Worm (Caenorhabditis elegans) whole organism, L2 larva: ENCODE results near the gene Y39A1A.10.

Source experiments
- C34F6.9 ChIP-seq: fragments of 150-350 bp; optimal IDR thresholded peaks from 2 replicates; lab custom pipeline; 2014; ENCODE audit warnings: missing biosample characterization, missing genetic modification characterization
- F13H6.1 ChIP-seq: sonication (generic microtip); optimal IDR thresholded peaks from 2 replicates; lab custom pipeline; 2016; ENCODE audit warnings: missing genetic modification characterization, missing compliant biosample characterization
- R02D3.7 ChIP-seq: fragments of 150-350 bp; optimal IDR thresholded peaks from 2 replicates; lab custom pipeline; 2014; ENCODE audit warnings: missing biosample characterization, missing genetic modification characterization
- Y55F3AM.14 ChIP-seq: fragments of 200-800 bp; sonication (Bioruptor generic); optimal IDR thresholded peaks from 2 replicates; lab custom pipeline; 2018; ENCODE audit warnings: mild to moderate bottlenecking, missing genetic modification characterization, missing compliant biosample characterization
- ZK546.5 ChIP-seq: sonication (generic microtip); optimal IDR thresholded peaks from 2 replicates; lab custom pipeline; 2017; ENCODE audit warnings: missing biosample characterization, missing genetic modification characterization
- alr-1 ChIP-seq: fragments of 150-350 bp; optimal IDR thresholded peaks from 2 replicates; lab custom pipeline; 2014; ENCODE audit warnings: missing biosample characterization, missing genetic modification characterization
- aly-2 ChIP-seq: fragments of 150-350 bp; optimal IDR thresholded peaks from 2 replicates; lab custom pipeline; 2014; ENCODE audit warnings: missing biosample characterization, missing genetic modification characterization
- ama-1 ChIP-seq: fragments of 150-350 bp; optimal IDR thresholded peaks from 2 replicates; lab custom pipeline; 2018; ENCODE audit warnings: inconsistent platforms
- blmp-1 ChIP-seq: sonication (generic microtip); optimal IDR thresholded peaks from 2 replicates; lab custom pipeline; 2017; ENCODE audit warnings: missing genetic modification characterization, mild to moderate bottlenecking, missing compliant biosample characterization, antibody characterized with exemption, moderate library complexity; ENCODE audit not compliant: insufficient read depth
- ceh-16 ChIP-seq: fragments of 150-350 bp; optimal IDR thresholded peaks from 2 replicates; lab custom pipeline; 2014; ENCODE audit warnings: missing biosample characterization, missing genetic modification characterization
- ceh-82 ChIP-seq: fragments of 150-350 bp; optimal IDR thresholded peaks from 2 replicates; lab custom pipeline; 2014; ENCODE audit warnings: missing biosample characterization, missing genetic modification characterization
- crh-2 ChIP-seq: sonication (generic microtip); optimal IDR thresholded peaks from 2 replicates; lab custom pipeline; 2017; ENCODE audit warnings: missing biosample characterization, missing genetic modification characterization
- egl-27 ChIP-seq: sonication (generic microtip); optimal IDR thresholded peaks from 3 replicates; lab custom pipeline; 2017; ENCODE audit warnings: missing biosample characterization, missing genetic modification reagents, missing genetic modification characterization
- elt-1 ChIP-seq: fragments of 150-350 bp; optimal IDR thresholded peaks from 2 replicates; lab custom pipeline; 2014; ENCODE audit warnings: missing biosample characterization, missing genetic modification characterization
- elt-3 ChIP-seq: sonication (generic microtip); optimal IDR thresholded peaks from 2 replicates; lab custom pipeline; 2017; ENCODE audit warnings: missing biosample characterization, missing genetic modification characterization
- fos-1 ChIP-seq: fragments of 150-350 bp; optimal IDR thresholded peaks from 2 replicates; lab custom pipeline; 2014; ENCODE audit warnings: missing biosample characterization, missing genetic modification characterization
- gmeb-1 ChIP-seq: fragments of 150-350 bp; optimal IDR thresholded peaks from 2 replicates; lab custom pipeline; 2014; ENCODE audit warnings: missing biosample characterization, missing genetic modification characterization
- lin-11 ChIP-seq: fragments of 150-350 bp; sonication (generic microtip); optimal IDR thresholded peaks from 2 replicates; lab custom pipeline; 2014; ENCODE audit warnings: missing biosample characterization, missing genetic modification characterization, inconsistent platforms, mixed read lengths
- lin-13 ChIP-seq: fragments of 150-350 bp; optimal IDR thresholded peaks from 2 replicates; lab custom pipeline; 2014; ENCODE audit warnings: missing biosample characterization, missing genetic modification reagents, missing genetic modification characterization
- lin-39 ChIP-seq: fragments of 150-350 bp; optimal IDR thresholded peaks from 2 replicates; lab custom pipeline; 2014; ENCODE audit warnings: missing biosample characterization, missing genetic modification reagents, missing genetic modification characterization
- lsy-2 ChIP-seq, 2 experiments: fragments of 150-350 bp in 1 of 2; sonication (generic microtip) in 1 of 2; optimal IDR thresholded peaks; 2 replicates each; lab custom pipeline; 2014 to 2017; ENCODE audit warnings: missing biosample characterization in 2 of 2, missing genetic modification characterization in 2 of 2
- mab-5 ChIP-seq: fragments of 150-350 bp; optimal IDR thresholded peaks from 2 replicates; lab custom pipeline; 2014; ENCODE audit warnings: missing biosample characterization, missing genetic modification characterization
- mbf-1 ChIP-seq: sonication (generic microtip); optimal IDR thresholded peaks from 2 replicates; lab custom pipeline; 2017; ENCODE audit warnings: missing biosample characterization, missing genetic modification characterization
- mdl-1 ChIP-seq, 2 experiments: fragments of 150-350 bp in 1 of 2; sonication (generic microtip) in 1 of 2; optimal IDR thresholded peaks; 2 replicates each; lab custom pipeline; 2017; ENCODE audit warnings: missing biosample characterization in 2 of 2, missing genetic modification characterization in 2 of 2
- nhr-11 ChIP-seq: fragments of 150-350 bp; optimal IDR thresholded peaks from 2 replicates; lab custom pipeline; 2014; ENCODE audit warnings: missing biosample characterization, missing genetic modification characterization
- nhr-12 ChIP-seq: fragments of 150-350 bp; optimal IDR thresholded peaks from 2 replicates; lab custom pipeline; 2014; ENCODE audit warnings: missing biosample characterization, missing genetic modification characterization
- nhr-129 ChIP-seq: fragments of 150-350 bp; optimal IDR thresholded peaks from 2 replicates; lab custom pipeline; 2014; ENCODE audit warnings: missing biosample characterization, missing genetic modification characterization
- nhr-23 ChIP-seq: fragments of 150-350 bp; optimal IDR thresholded peaks from 2 replicates; lab custom pipeline; 2014; ENCODE audit warnings: missing biosample characterization, missing genetic modification reagents, missing genetic modification characterization
- nhr-25 ChIP-seq: fragments of 150-350 bp; sonication (generic microtip); optimal IDR thresholded peaks from 3 replicates; lab custom pipeline; 2014; ENCODE audit warnings: missing biosample characterization, missing genetic modification characterization
- nhr-77 ChIP-seq: fragments of 150-350 bp; optimal IDR thresholded peaks from 2 replicates; lab custom pipeline; 2014; ENCODE audit warnings: missing biosample characterization, missing genetic modification characterization
- peb-1 ChIP-seq: fragments of 150-350 bp; optimal IDR thresholded peaks from 2 replicates; lab custom pipeline; 2014; ENCODE audit warnings: missing biosample characterization, missing genetic modification characterization
- sem-4 ChIP-seq: fragments of 150-350 bp; optimal IDR thresholded peaks from 2 replicates; lab custom pipeline; 2014; ENCODE audit warnings: missing biosample characterization, missing genetic modification reagents, missing genetic modification characterization
- skn-1 ChIP-seq: sonication (generic microtip); optimal IDR thresholded peaks from 2 replicates; lab custom pipeline; 2017; ENCODE audit warnings: missing biosample characterization, missing genetic modification characterization
- sma-3 ChIP-seq: sonication (generic microtip); optimal IDR thresholded peaks from 2 replicates; lab custom pipeline; 2016; ENCODE audit warnings: missing genetic modification reagents, missing genetic modification characterization, missing compliant biosample characterization
- sma-9 ChIP-seq, 2 experiments: fragments of 150-350 bp in 1 of 2; sonication (generic microtip) in 1 of 2; optimal IDR thresholded peaks; 2 replicates each; lab custom pipeline; 2014 to 2016; ENCODE audit warnings: missing genetic modification characterization in 2 of 2, mild to moderate bottlenecking in 1 of 2, missing biosample characterization in 1 of 2, missing compliant biosample characterization in 1 of 2, missing genetic modification reagents in 1 of 2, moderate library complexity in 1 of 2
- snpc-4 ChIP-seq: fragments of 150-350 bp; optimal IDR thresholded peaks from 2 replicates; lab custom pipeline; 2014; ENCODE audit warnings: missing biosample characterization, missing genetic modification characterization
- unc-39 ChIP-seq: fragments of 150-350 bp; optimal IDR thresholded peaks from 2 replicates; lab custom pipeline; 2014; ENCODE audit warnings: missing biosample characterization, missing genetic modification characterization
- unc-55 ChIP-seq: fragments of 150-350 bp; sonication (generic microtip); optimal IDR thresholded peaks from 3 replicates; lab custom pipeline; 2014; ENCODE audit warnings: missing biosample characterization, missing genetic modification reagents, missing genetic modification characterization
- zag-1 ChIP-seq: fragments of 150-350 bp; optimal IDR thresholded peaks from 2 replicates; lab custom pipeline; 2014; ENCODE audit warnings: missing biosample characterization, missing genetic modification characterization
- ztf-1 ChIP-seq: fragments of 200-800 bp; sonication (Bioruptor generic); conservative IDR thresholded peaks from 2 replicates; pipeline ENCODE4 v1.3.6; 2022; ENCODE audit warnings: missing genetic modification characterization, missing compliant biosample characterization
- ztf-4 ChIP-seq: fragments of 150-350 bp; optimal IDR thresholded peaks from 2 replicates; lab custom pipeline; 2014; ENCODE audit warnings: missing biosample characterization, missing genetic modification characterization

The Y39A1A.10 gene

ce11 chrIII:10605049-10605448 lies 27.5 kb upstream of the Y39A1A.10 start, which contains the start of gene rabx-5:
TSS of gene rabx-5 (plus strand) at chrIII:10605349.
- TF ChIP-seq nhr-23 (tag; lab: Kevin White, UChicago) (no peak), lin-39 (no peak), peb-1 (tag; lab: Kevin White, UChicago) (no peak), ceh-82 (tag; lab: Kevin White, UChicago) (no peak), sma-3 (GFP tag; lab: Kevin White, UChicago) (no peak), ztf-4 (tag; lab: Kevin White, UChicago) (no peak), sem-4 (tag; lab: Kevin White, UChicago) (no peak), fos-1 (tag; lab: Kevin White, UChicago) (no peak), blmp-1 (tag; lab: Kevin White, UChicago) (no peak), mbf-1 (no peak), unc-55 (GFP tag; lab: Kevin White, UChicago) (no peak), ama-1 (no peak), mab-5 (no peak), lin-13 (GFP tag; lab: Kevin White, UChicago) (no peak), lin-11 (tag; lab: Kevin White, UChicago) (no peak), ztf-1 (no peak), elt-1 (tag; lab: Kevin White, UChicago) (no peak), ZK546.5 (tag; lab: Kevin White, UChicago) (no peak), aly-2 (tag; lab: Kevin White, UChicago) (no peak)

DNA sequence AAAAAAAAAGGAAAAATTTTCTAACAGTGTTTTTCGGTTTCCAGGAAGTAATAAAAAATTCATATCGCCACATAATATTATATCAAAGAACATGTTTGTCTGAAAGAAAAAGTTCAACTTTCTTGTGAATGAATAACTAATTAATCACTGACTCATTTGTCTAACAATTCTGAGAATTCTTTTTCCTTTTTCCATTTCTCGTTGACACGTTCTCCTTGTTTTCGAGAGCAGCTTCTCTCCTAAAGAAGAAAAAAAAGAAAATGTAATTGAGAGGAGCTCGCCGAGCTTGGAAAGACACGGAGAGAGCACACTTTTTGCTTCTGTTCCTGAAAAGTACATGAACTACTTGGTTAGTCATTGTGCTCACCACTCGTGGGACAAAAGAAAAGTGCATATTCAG lies 24.4 kb upstream of the Y39A1A.10 start:
- TF ChIP-seq unc-55 (GFP tag; lab: Kevin White, UChicago): peak; percentile 62
- TF ChIP-seq C34F6.9 (tag; lab: Kevin White, UChicago): peak; percentile 75
- TF ChIP-seq nhr-129 (tag; lab: Kevin White, UChicago): no peak
- peak; percentile 7 for TF ChIP-seq lin-13 (GFP tag; lab: Kevin White, UChicago)
- peak; percentile 29 for TF ChIP-seq crh-2
- TF ChIP-seq F13H6.1 (tag; lab: Kevin White, UChicago): no peak
- peak in 1 of 2 experiments; percentile 24 for TF ChIP-seq lsy-2 (tag; optimal IDR thresholded peaks at IDR 0.05; lab: Kevin White, UChicago)
- no peak for TF ChIP-seq ceh-16
- TF ChIP-seq ama-1: no peak
- TF ChIP-seq, all 48 proteins: peak for 5

DNA sequence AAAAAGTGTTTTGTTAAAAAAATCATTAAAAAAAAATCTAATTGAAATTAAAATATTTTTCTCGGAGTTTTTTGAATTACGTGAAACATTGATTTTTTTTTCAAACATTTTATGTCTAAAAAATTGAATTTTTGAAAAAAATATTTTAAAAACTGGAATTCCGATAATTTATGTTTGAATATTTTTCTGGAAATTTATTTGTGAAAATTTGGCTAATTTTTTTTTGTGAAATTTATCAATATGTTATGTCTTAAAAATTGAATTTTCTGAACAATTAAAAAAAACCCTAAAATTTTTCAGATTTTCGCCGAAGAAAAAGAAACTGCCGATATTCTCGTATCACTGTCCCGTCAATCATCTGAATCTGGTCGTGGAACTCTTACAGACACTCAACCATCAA lies 20.2 kb upstream of the Y39A1A.10 start, which contains the start of gene Y39A1A.24:
Gene Y39A1A.24 (plus strand): TSS at position 301 of the 400 bp plus-strand sequence.
- TF ChIP-seq sma-9 (GFP tag; optimal IDR thresholded peaks at IDR 0.05; lab: Kevin White, UChicago) (no peak), sma-9 (tag; optimal IDR thresholded peaks at IDR 0.05; lab: Kevin White, UChicago) (no peak), ztf-1 (no peak), mbf-1 (no peak), unc-39 (no peak), blmp-1 (tag; lab: Kevin White, UChicago) (no peak), elt-1 (tag; lab: Kevin White, UChicago) (no peak), zag-1 (tag; lab: Kevin White, UChicago) (no peak), ceh-16 (no peak), nhr-77 (tag; lab: Kevin White, UChicago) (no peak), lin-11 (tag; lab: Kevin White, UChicago) (no peak), crh-2 (no peak), ztf-4 (tag; lab: Kevin White, UChicago) (no peak), lin-39 (no peak), mab-5 (no peak), skn-1 (tag; lab: Kevin White, UChicago) (no peak), egl-27 (tag; lab: Kevin White, UChicago) (no peak), mdl-1 (tag; optimal IDR thresholded peaks at IDR 0.05; lab: Kevin White, UChicago) (no peak)
- TF ChIP-seq, all 48 proteins: peak for 0

DNA sequence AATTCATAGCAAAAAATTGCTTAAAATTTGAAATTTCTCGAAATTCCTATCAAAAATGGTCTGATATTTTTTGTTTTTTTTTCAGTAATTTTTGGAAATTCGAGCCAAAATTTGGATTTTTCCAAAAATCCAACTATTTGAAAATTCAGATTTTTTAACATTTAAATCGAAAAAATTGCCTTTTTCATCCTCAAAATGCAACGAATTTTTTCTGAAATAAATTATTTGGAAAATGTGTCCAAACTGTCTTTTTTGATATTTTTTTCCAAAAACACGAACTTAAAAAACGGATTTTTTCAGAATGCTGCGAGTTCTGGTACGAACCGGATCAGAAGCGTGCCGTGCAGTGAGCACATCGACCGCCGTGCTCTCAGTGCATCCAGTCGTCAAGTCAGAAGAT lies 17.4 kb upstream of the Y39A1A.10 start, which contains the start of gene mrpl-22:
Gene mrpl-22 (plus strand): TSS at position 301 of the 400 bp plus-strand sequence.
- TF ChIP-seq mab-5 (no peak), lsy-2 (tag; optimal IDR thresholded peaks at IDR 0.05; lab: Kevin White, UChicago) (no peak), lin-11 (tag; lab: Kevin White, UChicago) (no peak), aly-2 (tag; lab: Kevin White, UChicago) (no peak)

DNA sequence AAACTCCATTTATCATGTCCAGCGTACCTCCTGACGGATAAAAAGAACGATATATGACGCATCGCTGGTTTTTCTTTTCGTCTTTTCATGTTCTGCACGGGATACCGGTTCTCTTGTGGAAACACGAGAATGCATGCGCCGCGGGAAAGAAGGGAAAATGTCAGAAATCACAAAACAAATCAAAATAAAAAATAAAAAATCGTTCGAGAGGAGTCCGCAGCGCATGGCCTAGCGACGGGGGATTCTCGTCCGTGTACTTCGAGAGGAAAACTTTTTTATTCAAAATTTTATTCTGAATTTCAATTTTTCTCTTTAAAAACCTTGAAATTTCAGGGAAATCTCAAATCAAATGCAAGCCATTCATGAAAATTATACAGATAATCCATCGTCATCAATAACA lies 11.3 kb upstream of the Y39A1A.10 start, which contains the start of the genes lron-10 and hpr-9:
Gene lron-10 (minus strand): TSS at position 162 of the 400 bp plus-strand sequence.
Gene hpr-9 (plus strand): TSS at position 344 of the 400 bp plus-strand sequence.
- TF ChIP-seq nhr-25 (tag; lab: Kevin White, UChicago): peak; percentile 84
- peak; percentile 79 for TF ChIP-seq sem-4 (tag; lab: Kevin White, UChicago)
- TF ChIP-seq C34F6.9 (tag; lab: Kevin White, UChicago): peak; percentile 69
- peak; percentile 68 for TF ChIP-seq lin-13 (GFP tag; lab: Kevin White, UChicago)
- peak; percentile 75 for TF ChIP-seq F13H6.1 (tag; lab: Kevin White, UChicago)
- no peak for TF ChIP-seq elt-3
- peak; percentile 46 for TF ChIP-seq blmp-1 (tag; lab: Kevin White, UChicago)
- peak; percentile 28 for TF ChIP-seq lin-11 (tag; lab: Kevin White, UChicago)
- no peak for TF ChIP-seq lin-39
- peak; percentile 73 for TF ChIP-seq crh-2
- no peak for TF ChIP-seq R02D3.7 (tag; lab: Kevin White, UChicago)
- TF ChIP-seq nhr-23 (tag; lab: Kevin White, UChicago): no peak
- TF ChIP-seq sma-3 (GFP tag; lab: Kevin White, UChicago): peak; percentile 93
- TF ChIP-seq snpc-4 (tag; lab: Kevin White, UChicago): peak; percentile 50
- peak; percentile 31 for TF ChIP-seq nhr-129 (tag; lab: Kevin White, UChicago)
- TF ChIP-seq lsy-2 (tag; optimal IDR thresholded peaks at IDR 0.05; lab: Kevin White, UChicago): peak; percentile 54 to 85
- TF ChIP-seq Y55F3AM.14 (GFP tag; lab: Kevin White, UChicago): peak; percentile 70
- peak; percentile 87 for TF ChIP-seq gmeb-1 (tag; lab: Kevin White, UChicago)
- peak; percentile 37 for TF ChIP-seq ztf-4 (tag; lab: Kevin White, UChicago)
- TF ChIP-seq nhr-12 (tag; lab: Kevin White, UChicago): no peak
- TF ChIP-seq mdl-1 (tag; optimal IDR thresholded peaks at IDR 0.05; lab: Kevin White, UChicago): peak in 1 of 2 experiments; percentile 1
- no peak for TF ChIP-seq elt-1 (tag; lab: Kevin White, UChicago)
- no peak for TF ChIP-seq ztf-1
- peak; percentile 70 for TF ChIP-seq fos-1 (tag; lab: Kevin White, UChicago)
- no peak for TF ChIP-seq alr-1 (tag; lab: Kevin White, UChicago)
- no peak for TF ChIP-seq nhr-11 (tag; lab: Kevin White, UChicago)
